Fruit fly (Drosophila melanogaster) whole organism, adult: ENCODE data around the gene CG9316.
A peak's percentile ranks its signal among the peaks of the same experiment; 100 is the strongest.

Experiments
- CG11617 ChIP-seq: fragments of 200-800 bp; sonication (Bioruptor generic); optimal IDR thresholded peaks from 2 replicates; lab custom pipeline; 2017; ENCODE audit warnings: mild to moderate bottlenecking, missing biosample characterization, missing genetic modification reagents, missing genetic modification characterization
- CG12768 ChIP-seq: fragments of 200-800 bp; sonication (Bioruptor generic); optimal IDR thresholded peaks from 2 replicates; lab custom pipeline; 2017; ENCODE audit warnings: missing biosample characterization, missing genetic modification characterization, mild to moderate bottlenecking, moderate library complexity, missing genetic modification reagents
- CG14711 ChIP-seq: fragments of 200-800 bp; sonication (Bioruptor generic); optimal IDR thresholded peaks from 2 replicates; lab custom pipeline; 2018; ENCODE audit warnings: missing biosample characterization, mild to moderate bottlenecking, missing genetic modification characterization, moderate library complexity
- CG1620 ChIP-seq: fragments of 200-800 bp; sonication (Bioruptor generic); optimal IDR thresholded peaks from 2 replicates; lab custom pipeline; 2016; ENCODE audit warnings: missing biosample characterization, missing genetic modification characterization
- CG33017 ChIP-seq: fragments of 200-800 bp; sonication (Bioruptor generic); optimal IDR thresholded peaks from 2 replicates; lab custom pipeline; 2018; ENCODE audit warnings: missing biosample characterization, mild to moderate bottlenecking, missing genetic modification characterization, moderate library complexity
- CG5204 ChIP-seq: fragments of 200-800 bp; sonication (Bioruptor generic); optimal IDR thresholded peaks from 2 replicates; lab custom pipeline; 2016; ENCODE audit warnings: missing biosample characterization, missing genetic modification characterization
- CG7045 ChIP-seq: fragments of 200-800 bp; sonication (Bioruptor generic); optimal IDR thresholded peaks from 2 replicates; lab custom pipeline; 2017; ENCODE audit warnings: missing biosample characterization, mild to moderate bottlenecking, missing genetic modification characterization
- CG7101 ChIP-seq: fragments of 200-800 bp; sonication (Bioruptor generic); optimal IDR thresholded peaks from 2 replicates; lab custom pipeline; 2018; ENCODE audit warnings: missing biosample characterization, mild to moderate bottlenecking, missing genetic modification characterization, moderate library complexity
- Clk ChIP-seq: fragments of 200-800 bp; sonication (Bioruptor generic); optimal IDR thresholded peaks from 2 replicates; lab custom pipeline; 2017; ENCODE audit warnings: missing biosample characterization, missing genetic modification characterization
- Crg-1 ChIP-seq: fragments of 200-800 bp; sonication (Bioruptor generic); optimal IDR thresholded peaks from 2 replicates; lab custom pipeline; 2016; ENCODE audit warnings: missing biosample characterization, missing genetic modification characterization
- Hr96 ChIP-seq: fragments of 200-800 bp; sonication (Bioruptor generic); optimal IDR thresholded peaks from 2 replicates; lab custom pipeline; 2016; ENCODE audit warnings: missing biosample characterization, missing genetic modification characterization
- Mnt ChIP-seq: fragments of 200-800 bp; sonication (Bioruptor generic); optimal IDR thresholded peaks from 2 replicates; lab custom pipeline; 2016; ENCODE audit warnings: missing biosample characterization, mild to moderate bottlenecking, missing genetic modification characterization
- bab1 ChIP-seq: fragments of 200-800 bp; sonication (Bioruptor generic); optimal IDR thresholded peaks from 3 replicates; lab custom pipeline; 2019; ENCODE audit warnings: missing biosample characterization, mild to moderate bottlenecking, missing genetic modification characterization, moderate library complexity
- cic ChIP-seq: fragments of 200-800 bp; sonication (Bioruptor generic); optimal IDR thresholded peaks from 2 replicates; lab custom pipeline; 2017; ENCODE audit warnings: missing biosample characterization, mild to moderate bottlenecking, missing genetic modification characterization, moderate library complexity
- cnc ChIP-seq, 2 experiments: fragments of >200 bp; optimal IDR thresholded peaks; 2 replicates each; lab custom pipeline; 2017
- kay ChIP-seq: fragments of 200-800 bp; sonication (Bioruptor generic); peaks from one replicate; lab custom pipeline; 2016; ENCODE audit warnings: missing biosample characterization, missing genetic modification characterization, borderline replicate concordance
- ovo ChIP-seq: fragments of 200-800 bp; sonication (Bioruptor generic); optimal IDR thresholded peaks from 2 replicates; lab custom pipeline; 2016; ENCODE audit warnings: missing biosample characterization, missing genetic modification characterization
- pad ChIP-seq: fragments of 200-800 bp; sonication (Bioruptor generic); optimal IDR thresholded peaks from 3 replicates; lab custom pipeline; 2017; ENCODE audit warnings: missing biosample characterization, missing genetic modification characterization, mild to moderate bottlenecking, moderate library complexity, missing genetic modification reagents
- tj ChIP-seq: fragments of 200-800 bp; sonication (Bioruptor generic); optimal IDR thresholded peaks from 3 replicates; lab custom pipeline; 2017; ENCODE audit warnings: missing biosample characterization, mild to moderate bottlenecking, missing genetic modification characterization, moderate library complexity
- toe ChIP-seq: fragments of 200-800 bp; sonication (Bioruptor generic); optimal IDR thresholded peaks from 2 replicates; lab custom pipeline; 2016; ENCODE audit warnings: missing biosample characterization, missing genetic modification characterization

CG9316 gene

dm6 chr2L:20720011-20720410 lies 6.3 kb downstream of the CG9316 start:
- TF ChIP-seq pad (GFP tag; lab: Kevin White, UChicago) (peak; percentile 94), Hr96 (GFP tag; lab: Kevin White, UChicago) (no peak), cic (peak; percentile 91), CG7101 (no peak)

dm6 chr2L:20716712-20717111 lies 9.6 kb downstream of the CG9316 start:
- no peak for TF ChIP-seq tj (GFP tag; lab: Kevin White, UChicago)
- no peak for TF ChIP-seq Mnt (GFP tag; lab: Kevin White, UChicago)
- no peak for TF ChIP-seq Crg-1
- no peak for TF ChIP-seq CG5204
- no peak for TF ChIP-seq CG33017 (tag; lab: Kevin White, UChicago)
- TF ChIP-seq CG7101: no peak
- no peak for TF ChIP-seq cic
- TF ChIP-seq CG12768: no peak
- TF ChIP-seq ovo (GFP tag; lab: Kevin White, UChicago): no peak
- no peak for TF ChIP-seq cnc (optimal IDR thresholded peaks at IDR 0.05; lab: Kevin White, UChicago)
- no peak for TF ChIP-seq CG14711 (tag; lab: Kevin White, UChicago)
- no peak for TF ChIP-seq Hr96 (GFP tag; lab: Kevin White, UChicago)

dm6 chr2L:20716077-20716476 lies 10.3 kb downstream of the CG9316 start:
- no peak for TF ChIP-seq CG11617 (GFP tag; lab: Kevin White, UChicago)
- no peak for TF ChIP-seq kay (GFP tag; lab: Kevin White, UChicago)
- TF ChIP-seq CG5204: no peak
- no peak for TF ChIP-seq pad (GFP tag; lab: Kevin White, UChicago)
- no peak for TF ChIP-seq cnc (optimal IDR thresholded peaks at IDR 0.05; lab: Kevin White, UChicago)
- TF ChIP-seq cic: peak; percentile 77
- TF ChIP-seq tj (GFP tag; lab: Kevin White, UChicago): peak; percentile 13
- TF ChIP-seq CG7045 (GFP tag; lab: Kevin White, UChicago): no peak
- peak; percentile 14 for TF ChIP-seq CG12768
- no peak for TF ChIP-seq CG14711 (tag; lab: Kevin White, UChicago)
- TF ChIP-seq bab1 (GFP tag; lab: Kevin White, UChicago): peak; percentile 8
- TF ChIP-seq ovo (GFP tag; lab: Kevin White, UChicago): peak; percentile 89
- TF ChIP-seq CG1620 (GFP tag; lab: Kevin White, UChicago): no peak
- no peak for TF ChIP-seq Clk (GFP tag; lab: Kevin White, UChicago)
- TF ChIP-seq toe (GFP tag; lab: Kevin White, UChicago): no peak
- no peak for TF ChIP-seq CG7101
- TF ChIP-seq Crg-1: no peak
- TF ChIP-seq Mnt (GFP tag; lab: Kevin White, UChicago): peak; percentile 27
- no peak for TF ChIP-seq CG33017 (tag; lab: Kevin White, UChicago)
- peak; percentile 3 for TF ChIP-seq Hr96 (GFP tag; lab: Kevin White, UChicago)

- TF ChIP-seq Mnt (GFP tag; lab: Kevin White, UChicago): peak; percentile 49
- peak; percentile 73 for TF ChIP-seq kay (GFP tag; lab: Kevin White, UChicago)
- TF ChIP-seq tj (GFP tag; lab: Kevin White, UChicago): no peak
- no peak for TF ChIP-seq Crg-1
- TF ChIP-seq cic: peak; percentile 56
- peak; percentile 22 for TF ChIP-seq CG14711 (tag; lab: Kevin White, UChicago)
- TF ChIP-seq bab1 (GFP tag; lab: Kevin White, UChicago): peak; percentile 1
- peak; percentile 49 for TF ChIP-seq CG7045 (GFP tag; lab: Kevin White, UChicago)
- peak; percentile 40 for TF ChIP-seq CG33017 (tag; lab: Kevin White, UChicago)
- TF ChIP-seq CG1620 (GFP tag; lab: Kevin White, UChicago): no peak
- no peak for TF ChIP-seq Clk (GFP tag; lab: Kevin White, UChicago)
- no peak for TF ChIP-seq CG11617 (GFP tag; lab: Kevin White, UChicago)
- TF ChIP-seq CG12768: peak; percentile 35
- peak; percentile 31 for TF ChIP-seq Hr96 (GFP tag; lab: Kevin White, UChicago)
- peak; percentile 10 for TF ChIP-seq toe (GFP tag; lab: Kevin White, UChicago)
Measured at dm6 chr2L:20714468-20715404, 11.6 kb downstream of the CG9316 start, which contains the start of gene Hr38. Gene Hr38 (minus strand): TSS chr2L:20714588.

- TF ChIP-seq CG11617 (GFP tag; lab: Kevin White, UChicago): no peak
- TF ChIP-seq bab1 (GFP tag; lab: Kevin White, UChicago): no peak
- TF ChIP-seq Clk (GFP tag; lab: Kevin White, UChicago): no peak
- TF ChIP-seq CG12768: no peak
- TF ChIP-seq CG5204: no peak
- TF ChIP-seq CG33017 (tag; lab: Kevin White, UChicago): no peak
- no peak for TF ChIP-seq Mnt (GFP tag; lab: Kevin White, UChicago)
- no peak for TF ChIP-seq tj (GFP tag; lab: Kevin White, UChicago)
- no peak for TF ChIP-seq ovo (GFP tag; lab: Kevin White, UChicago)
- TF ChIP-seq cic: no peak
- TF ChIP-seq cnc (optimal IDR thresholded peaks at IDR 0.05; lab: Kevin White, UChicago): no peak
- TF ChIP-seq pad (GFP tag; lab: Kevin White, UChicago): no peak
- TF ChIP-seq CG7101: no peak
- no peak for TF ChIP-seq CG14711 (tag; lab: Kevin White, UChicago)
- no peak for TF ChIP-seq kay (GFP tag; lab: Kevin White, UChicago)
- TF ChIP-seq CG1620 (GFP tag; lab: Kevin White, UChicago): no peak
- no peak for TF ChIP-seq toe (GFP tag; lab: Kevin White, UChicago)
- no peak for TF ChIP-seq CG7045 (GFP tag; lab: Kevin White, UChicago)
- no peak for TF ChIP-seq Hr96 (GFP tag; lab: Kevin White, UChicago)
- TF ChIP-seq Crg-1: no peak
Measured at dm6 chr2L:20705869-20706368, 20.4 kb downstream of the CG9316 start.
